Worm (Caenorhabditis elegans): Measurements from ENCODE around the gene C10C6.13.

The C10C6.13 gene

ce11 chrIV:11480027-11480896 lies 10.7 kb upstream of the C10C6.13 start, which contains the start of the genes mbf-1 and nse-4 (continued):
- TF ChIP-seq elt-3 (tag; optimal IDR thresholded peaks at IDR 0.05) (no peak), peb-1 (tag; optimal IDR thresholded peaks at IDR 0.05) (no peak), zag-1 (tag; optimal IDR thresholded peaks at IDR 0.05) (no peak), unc-39 (tag; optimal IDR thresholded peaks at IDR 0.05) (no peak)

ce11 chrIV:11479095-11479494 lies 9.5 kb upstream of the C10C6.13 start, which contains the start of gene catp-8:
Gene catp-8, minus strand, starts transcription at chrIV:11479251.
- TF ChIP-seq ama-1 (optimal IDR thresholded peaks at IDR 0.05): peak; percentile 57
- TF ChIP-seq ztf-4 (tag; optimal IDR thresholded peaks at IDR 0.05): peak; percentile 8
- no peak for TF ChIP-seq egl-27 (tag; optimal IDR thresholded peaks at IDR 0.05)

ce11 chrIV:11475080-11475479 lies 5.5 kb upstream of the C10C6.13 start:
- TF ChIP-seq crh-2 (tag; optimal IDR thresholded peaks at IDR 0.05): no peak
- TF ChIP-seq snpc-4 (tag; optimal IDR thresholded peaks at IDR 0.05): no peak
- TF ChIP-seq blmp-1 (tag; optimal IDR thresholded peaks at IDR 0.05; ENCODE audit: insufficient read depth): no peak
- no peak for TF ChIP-seq unc-62 (GFP tag; optimal IDR thresholded peaks at IDR 0.05)
- no peak for TF ChIP-seq mbf-1 (tag; optimal IDR thresholded peaks at IDR 0.05)
- no peak for TF ChIP-seq lin-39 (tag; optimal IDR thresholded peaks at IDR 0.05)
- TF ChIP-seq nhr-12 (tag; optimal IDR thresholded peaks at IDR 0.05): no peak
- TF ChIP-seq mab-5 (tag; optimal IDR thresholded peaks at IDR 0.05): no peak
- TF ChIP-seq nhr-25 (tag; optimal IDR thresholded peaks at IDR 0.05): no peak
- TF ChIP-seq lsy-2 (tag; optimal IDR thresholded peaks at IDR 0.05): no peak
- no peak for TF ChIP-seq mdl-1 (tag; optimal IDR thresholded peaks at IDR 0.05)
- no peak for TF ChIP-seq nhr-129 (tag; optimal IDR thresholded peaks at IDR 0.05)
- TF ChIP-seq skn-1 (tag; optimal IDR thresholded peaks at IDR 0.05): no peak
- TF ChIP-seq ztf-11 (tag; optimal IDR thresholded peaks at IDR 0.05): no peak
- no peak for TF ChIP-seq Y55F3AM.14 (GFP tag; optimal IDR thresholded peaks at IDR 0.05)
- no peak for TF ChIP-seq ama-1 (optimal IDR thresholded peaks at IDR 0.05)
- no peak for TF ChIP-seq ceh-82 (tag; optimal IDR thresholded peaks at IDR 0.05)

ce11 chrIV:11474067-11474466 lies 4.5 kb upstream of the C10C6.13 start:
- no peak for TF ChIP-seq peb-1 (tag; optimal IDR thresholded peaks at IDR 0.05)
- no peak for TF ChIP-seq nhr-10 (tag; optimal IDR thresholded peaks at IDR 0.05)
- peak; percentile 65 for TF ChIP-seq nhr-25 (tag; optimal IDR thresholded peaks at IDR 0.05)
- TF ChIP-seq sma-9 (GFP tag; optimal IDR thresholded peaks at IDR 0.05): peak; percentile 86
- no peak for TF ChIP-seq sma-9 (tag; optimal IDR thresholded peaks at IDR 0.05)
- TF ChIP-seq lsy-2 (tag; optimal IDR thresholded peaks at IDR 0.05): peak; percentile 32 to 56
- peak; percentile 60 for TF ChIP-seq F13H6.1 (tag; optimal IDR thresholded peaks at IDR 0.05)
- peak; percentile 70 for TF ChIP-seq C34F6.9 (tag; optimal IDR thresholded peaks at IDR 0.05)
- peak; percentile 40 for TF ChIP-seq snpc-4 (tag; optimal IDR thresholded peaks at IDR 0.05)
- TF ChIP-seq Y55F3AM.14 (GFP tag; optimal IDR thresholded peaks at IDR 0.05): peak; percentile 77
- peak; percentile 38 for TF ChIP-seq lin-11 (tag; optimal IDR thresholded peaks at IDR 0.05)
- peak; percentile 46 for TF ChIP-seq zag-1 (tag; optimal IDR thresholded peaks at IDR 0.05)
- no peak for TF ChIP-seq aly-2 (tag; optimal IDR thresholded peaks at IDR 0.05)
- peak; percentile 25 for TF ChIP-seq ceh-16 (tag; optimal IDR thresholded peaks at IDR 0.05)
- TF ChIP-seq sma-3 (GFP tag; optimal IDR thresholded peaks at IDR 0.05): peak; percentile 74
- TF ChIP-seq lin-13 (GFP tag; optimal IDR thresholded peaks at IDR 0.05): peak; percentile 71
- no peak for TF ChIP-seq unc-62 (GFP tag; optimal IDR thresholded peaks at IDR 0.05)
- peak; percentile 68 for TF ChIP-seq ztf-4 (tag; optimal IDR thresholded peaks at IDR 0.05)
- peak; percentile 54 for TF ChIP-seq gmeb-1 (tag; optimal IDR thresholded peaks at IDR 0.05)
- TF ChIP-seq nhr-129 (tag; optimal IDR thresholded peaks at IDR 0.05): peak; percentile 79
- TF ChIP-seq mbf-1 (tag; optimal IDR thresholded peaks at IDR 0.05): no peak
- no peak for TF ChIP-seq mdl-1 (tag; optimal IDR thresholded peaks at IDR 0.05)
- TF ChIP-seq unc-55 (GFP tag; optimal IDR thresholded peaks at IDR 0.05): peak; percentile 38
- TF ChIP-seq nhr-23 (tag; optimal IDR thresholded peaks at IDR 0.05): peak; percentile 12
- peak; percentile 17 for TF ChIP-seq nhr-77 (tag; optimal IDR thresholded peaks at IDR 0.05)
- TF ChIP-seq crh-2 (tag; optimal IDR thresholded peaks at IDR 0.05): peak; percentile 28
- peak; percentile 21 for TF ChIP-seq fos-1 (tag; optimal IDR thresholded peaks at IDR 0.05)
- TF ChIP-seq nhr-21 (tag; optimal IDR thresholded peaks at IDR 0.05): peak; percentile 50
- TF ChIP-seq nhr-237 (tag; optimal IDR thresholded peaks at IDR 0.05): no peak
- no peak for TF ChIP-seq sem-4 (tag; optimal IDR thresholded peaks at IDR 0.05)
- peak; percentile 61 for TF ChIP-seq ama-1 (optimal IDR thresholded peaks at IDR 0.05)
- TF ChIP-seq nhr-11 (tag; optimal IDR thresholded peaks at IDR 0.05): peak; percentile 17
- TF ChIP-seq nhr-6 (tag; optimal IDR thresholded peaks at IDR 0.05): no peak
- TF ChIP-seq egl-27 (tag; optimal IDR thresholded peaks at IDR 0.05): peak; percentile 54

All from whole organism, L2 larva.